Worm (Caenorhabditis elegans): ENCODE measurements around the gene F55A4.13.

The F55A4.13 gene

ce11 chrX:1009512-1009911, 7.8 kb downstream of the F55A4.13 start:
- TF ChIP-seq skn-1 (tag; optimal IDR thresholded peaks at IDR 0.05) (no peak), R02D3.7 (tag; optimal IDR thresholded peaks at IDR 0.05) (no peak), lin-39 (tag; optimal IDR thresholded peaks at IDR 0.05) (no peak), ZK546.5 (tag; optimal IDR thresholded peaks at IDR 0.05) (no peak), gmeb-1 (tag; optimal IDR thresholded peaks at IDR 0.05) (no peak), unc-39 (tag; optimal IDR thresholded peaks at IDR 0.05) (no peak), elt-3 (tag; optimal IDR thresholded peaks at IDR 0.05) (no peak), elt-1 (tag; optimal IDR thresholded peaks at IDR 0.05) (no peak), mdl-1 (tag; optimal IDR thresholded peaks at IDR 0.05) (no peak), lin-11 (tag; optimal IDR thresholded peaks at IDR 0.05) (no peak), snpc-4 (tag; optimal IDR thresholded peaks at IDR 0.05) (no peak), ceh-82 (tag; optimal IDR thresholded peaks at IDR 0.05) (no peak), sem-4 (tag; optimal IDR thresholded peaks at IDR 0.05) (no peak), unc-55 (GFP tag; optimal IDR thresholded peaks at IDR 0.05) (no peak), aly-2 (tag; optimal IDR thresholded peaks at IDR 0.05) (no peak), nhr-10 (tag; optimal IDR thresholded peaks at IDR 0.05) (no peak), sma-9 (GFP tag; optimal IDR thresholded peaks at IDR 0.05) (no peak), sma-9 (tag; optimal IDR thresholded peaks at IDR 0.05) (no peak), ztf-1 (GFP tag; conservative IDR thresholded peaks at IDR 0.05) (no peak)

DNA sequence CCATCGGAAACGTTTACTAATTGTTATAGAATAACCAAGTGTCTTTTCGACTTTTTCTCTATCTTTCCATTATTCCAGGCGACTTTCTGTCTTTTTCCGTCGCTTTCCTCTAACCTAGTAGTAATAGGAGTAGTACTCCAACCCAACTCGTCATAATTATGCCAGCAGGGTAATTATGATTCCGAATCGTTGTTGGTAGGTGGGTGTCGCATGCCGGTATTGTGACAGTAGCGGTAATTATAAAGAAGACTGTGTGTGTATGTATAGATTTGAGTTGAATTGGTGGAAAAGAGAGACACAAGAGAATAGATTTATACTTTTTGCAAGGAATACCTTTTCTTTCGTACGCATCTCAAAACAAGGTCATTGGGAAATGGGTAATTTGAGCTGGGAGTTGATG, 12.3 kb downstream of the F55A4.13 start:
- TF ChIP-seq nhr-129 (tag; optimal IDR thresholded peaks at IDR 0.05) = peak; percentile 4
- TF ChIP-seq mbf-1 (tag; optimal IDR thresholded peaks at IDR 0.05) = no peak
- TF ChIP-seq C34F6.9 (tag; optimal IDR thresholded peaks at IDR 0.05) = no peak
- TF ChIP-seq mdl-1 (tag; optimal IDR thresholded peaks at IDR 0.05) = no peak
- no peak for TF ChIP-seq sem-4 (tag; optimal IDR thresholded peaks at IDR 0.05)
- TF ChIP-seq nhr-25 (tag; optimal IDR thresholded peaks at IDR 0.05) = peak; percentile 22
- peak; percentile 3 for TF ChIP-seq nhr-6 (tag; optimal IDR thresholded peaks at IDR 0.05)

ce11 chrX:1004037-1004436, 13.3 kb downstream of the F55A4.13 start, which contains the start of gene cutl-21:
TSS of gene cutl-21 (plus strand) at chrX:1004337.
- TF ChIP-seq F13H6.1 (tag; optimal IDR thresholded peaks at IDR 0.05) = no peak
- TF ChIP-seq nhr-25 (tag; optimal IDR thresholded peaks at IDR 0.05) = no peak

DNA sequence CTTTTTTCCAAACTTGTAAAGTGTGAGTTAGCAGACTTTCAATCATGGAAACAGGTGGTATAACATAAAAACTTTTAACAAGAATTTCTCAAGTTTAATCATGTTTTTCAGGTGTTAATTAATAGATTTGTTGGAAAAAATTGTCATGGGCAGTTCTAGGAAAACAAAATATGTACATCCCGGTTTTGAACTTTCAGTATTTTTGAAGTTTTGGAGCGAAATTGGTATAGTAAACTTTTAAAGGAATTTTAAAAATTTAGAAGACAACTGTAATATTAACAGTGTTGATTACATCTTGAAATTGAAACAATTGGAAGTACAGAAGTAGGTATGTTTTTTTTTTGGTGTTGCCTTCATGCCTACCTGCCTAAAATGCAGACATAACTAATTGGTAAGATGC, 22.7 kb downstream of the F55A4.13 start:
- TF ChIP-seq mdl-1 (tag; optimal IDR thresholded peaks at IDR 0.05) (no peak), lin-11 (tag; optimal IDR thresholded peaks at IDR 0.05) (no peak), dmd-4 (tag; optimal IDR thresholded peaks at IDR 0.05) (no peak), C34F6.9 (tag; optimal IDR thresholded peaks at IDR 0.05) (no peak), nhr-11 (tag; optimal IDR thresholded peaks at IDR 0.05) (no peak), nhr-129 (tag; optimal IDR thresholded peaks at IDR 0.05) (no peak), nhr-10 (tag; optimal IDR thresholded peaks at IDR 0.05) (no peak), sem-4 (tag; optimal IDR thresholded peaks at IDR 0.05) (no peak), crh-2 (tag; optimal IDR thresholded peaks at IDR 0.05) (no peak), egl-27 (tag; optimal IDR thresholded peaks at IDR 0.05) (no peak), alr-1 (tag; optimal IDR thresholded peaks at IDR 0.05) (no peak), nhr-21 (tag; optimal IDR thresholded peaks at IDR 0.05) (no peak), lin-13 (GFP tag; optimal IDR thresholded peaks at IDR 0.05) (no peak), ztf-1 (GFP tag; conservative IDR thresholded peaks at IDR 0.05) (no peak), nhr-12 (tag; optimal IDR thresholded peaks at IDR 0.05) (no peak), snpc-4 (tag; optimal IDR thresholded peaks at IDR 0.05) (no peak)

DNA sequence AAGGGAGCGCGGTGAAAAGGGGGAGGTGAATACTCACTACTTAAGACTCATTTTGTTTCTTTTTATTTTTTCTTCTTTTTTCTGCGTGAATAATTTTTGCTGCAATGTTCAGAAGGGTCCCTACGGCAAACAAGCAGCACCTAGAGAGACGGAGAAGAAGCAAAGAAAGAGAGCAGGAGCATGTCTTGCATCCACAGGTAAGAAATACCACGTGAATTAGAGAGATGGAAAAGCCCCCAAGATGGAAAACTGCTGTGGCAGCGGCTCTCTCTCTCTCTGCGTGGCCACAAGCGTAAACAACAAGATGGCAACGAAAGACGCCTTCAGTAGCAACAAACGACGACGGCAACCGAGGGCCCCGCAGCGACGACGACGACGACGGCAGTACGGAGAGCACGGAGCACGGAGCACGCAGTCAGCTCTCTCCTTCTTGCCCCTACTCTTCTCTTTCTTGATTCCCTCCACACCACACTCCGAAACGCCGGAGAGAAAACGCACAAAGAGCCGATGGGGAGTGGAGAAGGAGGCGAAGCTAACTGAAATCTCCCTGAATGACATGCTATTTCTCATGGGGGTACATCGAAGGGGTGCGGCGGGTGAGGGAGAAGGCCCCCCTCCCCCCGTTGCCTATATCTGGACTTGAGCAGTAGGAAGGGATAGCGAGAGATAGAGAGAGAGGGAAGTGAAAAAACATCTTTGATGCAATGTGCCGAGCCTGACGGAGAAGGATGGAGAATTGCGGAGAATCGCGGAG, 24.5 kb downstream of the F55A4.13 start:
- no peak for TF ChIP-seq peb-1 (tag; optimal IDR thresholded peaks at IDR 0.05)
- TF ChIP-seq mab-5 (tag; optimal IDR thresholded peaks at IDR 0.05) = peak; percentile 80
- no peak for TF ChIP-seq snpc-4 (tag; optimal IDR thresholded peaks at IDR 0.05)
- TF ChIP-seq sem-4 (tag; optimal IDR thresholded peaks at IDR 0.05) = peak; percentile 51
- peak in 1 of 2 experiments; percentile 55 for TF ChIP-seq lsy-2 (tag; optimal IDR thresholded peaks at IDR 0.05)
- TF ChIP-seq lin-11 (tag; optimal IDR thresholded peaks at IDR 0.05) = peak; percentile 47
- TF ChIP-seq lin-13 (GFP tag; optimal IDR thresholded peaks at IDR 0.05) = peak; percentile 5
- TF ChIP-seq ama-1 (optimal IDR thresholded peaks at IDR 0.05) = no peak
- TF ChIP-seq ztf-4 (tag; optimal IDR thresholded peaks at IDR 0.05) = peak; percentile 31
- TF ChIP-seq alr-1 (tag; optimal IDR thresholded peaks at IDR 0.05) = no peak
- TF ChIP-seq ceh-82 (tag; optimal IDR thresholded peaks at IDR 0.05) = no peak
- no peak for TF ChIP-seq gmeb-1 (tag; optimal IDR thresholded peaks at IDR 0.05)
- peak; percentile 64 for TF ChIP-seq nhr-129 (tag; optimal IDR thresholded peaks at IDR 0.05)
- no peak for TF ChIP-seq R02D3.7 (tag; optimal IDR thresholded peaks at IDR 0.05)
- no peak for TF ChIP-seq blmp-1 (tag; optimal IDR thresholded peaks at IDR 0.05; ENCODE audit: insufficient read depth)
- peak; percentile 12 for TF ChIP-seq lin-39 (tag; optimal IDR thresholded peaks at IDR 0.05)
- no peak for TF ChIP-seq nhr-23 (tag; optimal IDR thresholded peaks at IDR 0.05)
- no peak for TF ChIP-seq nhr-6 (tag; optimal IDR thresholded peaks at IDR 0.05)
- no peak for TF ChIP-seq skn-1 (tag; optimal IDR thresholded peaks at IDR 0.05)
- TF ChIP-seq unc-55 (GFP tag; optimal IDR thresholded peaks at IDR 0.05) = peak; percentile 66
- no peak for TF ChIP-seq nhr-77 (tag; optimal IDR thresholded peaks at IDR 0.05)
- TF ChIP-seq nhr-25 (tag; optimal IDR thresholded peaks at IDR 0.05) = no peak
- peak; percentile 10 for TF ChIP-seq ceh-16 (tag; optimal IDR thresholded peaks at IDR 0.05)
- peak; percentile 88 for TF ChIP-seq zag-1 (tag; optimal IDR thresholded peaks at IDR 0.05)
- peak; percentile 86 for TF ChIP-seq F13H6.1 (tag; optimal IDR thresholded peaks at IDR 0.05)
- no peak for TF ChIP-seq Y55F3AM.14 (GFP tag; optimal IDR thresholded peaks at IDR 0.05)

All from whole organism, L2 larva.